Worm (Caenorhabditis elegans) whole organism, L3 larva: ENCODE measurements around the gene fbxa-142.

Source experiments
- R02D3.7 ChIP-seq: fragments of 150-350 bp; optimal IDR thresholded peaks from 2 replicates; lab custom pipeline; 2014; ENCODE audit warnings: missing biosample characterization, missing genetic modification characterization
- aly-2 ChIP-seq: fragments of 150-350 bp; optimal IDR thresholded peaks from 2 replicates; lab custom pipeline; 2014; ENCODE audit warnings: missing biosample characterization, missing genetic modification characterization
- ama-1 ChIP-seq: fragments of 150-350 bp; optimal IDR thresholded peaks from 2 replicates; lab custom pipeline; 2018
- ceh-16 ChIP-seq: sonication (generic microtip); optimal IDR thresholded peaks from 2 replicates; lab custom pipeline; 2017; ENCODE audit warnings: missing biosample characterization, missing genetic modification characterization
- ceh-28 ChIP-seq: fragments of 150-350 bp; optimal IDR thresholded peaks from 2 replicates; lab custom pipeline; 2014; ENCODE audit warnings: missing biosample characterization, missing genetic modification reagents, missing genetic modification characterization
- ceh-9 ChIP-seq: sonication (generic microtip); optimal IDR thresholded peaks from 2 replicates; lab custom pipeline; 2018; ENCODE audit warnings: missing biosample characterization, missing genetic modification characterization
- daf-12 ChIP-seq: fragments of 150-350 bp; optimal IDR thresholded peaks from 2 replicates; lab custom pipeline; 2014; ENCODE audit warnings: missing biosample characterization, missing genetic modification reagents, missing genetic modification characterization
- egl-27 ChIP-seq: sonication (generic microtip); optimal IDR thresholded peaks from 4 replicates; lab custom pipeline; 2017; ENCODE audit warnings: missing biosample characterization, missing genetic modification reagents, missing genetic modification characterization
- egl-5 ChIP-seq: fragments of 150-350 bp; optimal IDR thresholded peaks from 2 replicates; lab custom pipeline; 2017; ENCODE audit warnings: missing biosample characterization, missing genetic modification reagents, missing genetic modification characterization, inconsistent platforms
- elt-1 ChIP-seq: fragments of 150-350 bp; optimal IDR thresholded peaks from 2 replicates; lab custom pipeline; 2014; ENCODE audit warnings: missing biosample characterization, missing genetic modification characterization
- elt-2 ChIP-seq: sonication (generic microtip); optimal IDR thresholded peaks from 2 replicates; lab custom pipeline; 2016; ENCODE audit warnings: missing genetic modification reagents, mild to moderate bottlenecking, missing genetic modification characterization, missing compliant biosample characterization
- eor-1 ChIP-seq, 2 experiments: fragments of 150-350 bp; optimal IDR thresholded peaks; 2 replicates each; lab custom pipeline; 2014 to 2018; ENCODE audit warnings: missing biosample characterization in 2 of 2, missing genetic modification characterization in 2 of 2
- fkh-2 ChIP-seq: fragments of 150-350 bp; optimal IDR thresholded peaks from 2 replicates; lab custom pipeline; 2014; ENCODE audit warnings: missing biosample characterization, missing genetic modification reagents, missing genetic modification characterization
- fos-1 ChIP-seq: fragments of 150-350 bp; optimal IDR thresholded peaks from 2 replicates; lab custom pipeline; 2014; ENCODE audit warnings: missing biosample characterization, missing genetic modification characterization
- hmg-11 ChIP-seq: sonication (generic microtip); optimal IDR thresholded peaks from 2 replicates; lab custom pipeline; 2016; ENCODE audit warnings: missing genetic modification characterization, missing compliant biosample characterization
- jun-1 ChIP-seq: fragments of 150-350 bp; optimal IDR thresholded peaks from 2 replicates; lab custom pipeline; 2014; ENCODE audit warnings: missing biosample characterization, missing genetic modification reagents, missing genetic modification characterization
- lin-39 ChIP-seq: fragments of 150-350 bp; optimal IDR thresholded peaks from 2 replicates; lab custom pipeline; 2018; ENCODE audit warnings: missing biosample characterization, missing genetic modification reagents, missing genetic modification characterization
- mml-1 ChIP-seq: fragments of 150-350 bp; sonication (generic microtip); optimal IDR thresholded peaks from 3 replicates; lab custom pipeline; 2014; ENCODE audit warnings: missing biosample characterization, missing genetic modification characterization
- nfya-1 ChIP-seq: sonication (generic microtip); optimal IDR thresholded peaks from 2 replicates; lab custom pipeline; 2017; ENCODE audit warnings: missing genetic modification characterization, mild to moderate bottlenecking, missing compliant biosample characterization, antibody characterized with exemption, moderate library complexity; ENCODE audit not compliant: insufficient read depth
- nhr-23 ChIP-seq: fragments of 150-350 bp; optimal IDR thresholded peaks from 2 replicates; lab custom pipeline; 2014; ENCODE audit warnings: missing biosample characterization, missing genetic modification reagents, missing genetic modification characterization
- nhr-237 ChIP-seq: fragments of 150-350 bp; optimal IDR thresholded peaks from 2 replicates; lab custom pipeline; 2014; ENCODE audit warnings: missing biosample characterization, missing genetic modification characterization
- nhr-25 ChIP-seq: sonication (generic microtip); optimal IDR thresholded peaks from 2 replicates; lab custom pipeline; 2017; ENCODE audit warnings: missing biosample characterization, missing genetic modification characterization
- nhr-28 ChIP-seq: fragments of 150-350 bp; optimal IDR thresholded peaks from 2 replicates; lab custom pipeline; 2014; ENCODE audit warnings: missing biosample characterization, missing genetic modification characterization
- nhr-76 ChIP-seq: fragments of 150-350 bp; sonication (generic microtip); optimal IDR thresholded peaks from 5 replicates; lab custom pipeline; 2014; ENCODE audit warnings: missing biosample characterization, missing genetic modification characterization
- pha-4 ChIP-seq: fragments of 150-350 bp; optimal IDR thresholded peaks from 2 replicates; lab custom pipeline; 2014; ENCODE audit warnings: missing biosample characterization, missing genetic modification reagents, missing genetic modification characterization
- pqm-1 ChIP-seq: fragments of 150-350 bp; optimal IDR thresholded peaks from 2 replicates; lab custom pipeline; 2017; ENCODE audit warnings: missing biosample characterization, missing genetic modification characterization, inconsistent platforms
- sea-2 ChIP-seq: fragments of 150-350 bp; sonication (generic microtip); optimal IDR thresholded peaks from 4 replicates; lab custom pipeline; 2014; ENCODE audit warnings: missing biosample characterization, missing genetic modification reagents, missing genetic modification characterization
- tbx-2 ChIP-seq: sonication (generic microtip); optimal IDR thresholded peaks from 2 replicates; lab custom pipeline; 2016; ENCODE audit warnings: mild to moderate bottlenecking, missing genetic modification characterization, missing compliant biosample characterization
- unc-39 ChIP-seq: sonication (generic microtip); optimal IDR thresholded peaks from 4 replicates; lab custom pipeline; 2017; ENCODE audit warnings: missing biosample characterization, missing genetic modification characterization
- unc-62 ChIP-seq: fragments of 150-350 bp; sonication (generic microtip); optimal IDR thresholded peaks from 4 replicates; lab custom pipeline; 2014; ENCODE audit warnings: missing biosample characterization, missing genetic modification reagents, missing genetic modification characterization
- ztf-11 ChIP-seq: fragments of 150-350 bp; optimal IDR thresholded peaks from 2 replicates; lab custom pipeline; 2014; ENCODE audit warnings: missing biosample characterization, missing genetic modification characterization
- ztf-4 ChIP-seq: fragments of 150-350 bp; optimal IDR thresholded peaks from 2 replicates; lab custom pipeline; 2014; ENCODE audit warnings: missing biosample characterization, missing genetic modification characterization

The fbxa-142 gene

DNA sequence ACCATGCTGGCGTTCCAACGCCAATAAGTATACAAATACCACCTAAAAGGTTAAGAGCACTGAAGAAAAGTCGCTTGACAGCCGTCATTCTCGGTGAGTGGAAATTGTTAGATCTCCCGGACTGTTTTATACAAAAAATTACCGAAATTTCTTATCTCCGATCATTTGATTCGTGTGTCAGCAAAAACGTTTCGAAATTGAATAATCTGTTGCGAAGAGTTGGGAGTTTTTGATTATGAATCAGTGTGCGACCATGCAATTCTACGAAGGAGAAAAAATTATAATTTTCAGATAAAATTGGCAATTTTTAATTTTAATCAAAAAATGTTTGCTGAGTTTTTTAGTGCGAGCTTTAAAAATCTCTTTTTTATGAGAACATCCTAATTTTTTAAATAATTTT is 8.4 kb upstream of the fbxa-142 start, which contains the start of gene clc-11:
Gene clc-11, minus strand, starts transcription at position 101 of the 400 bp plus-strand sequence.
- TF ChIP-seq ceh-9 (tag; lab: Kevin White, UChicago) (no peak), ztf-4 (tag; lab: Kevin White, UChicago) (no peak)

DNA sequence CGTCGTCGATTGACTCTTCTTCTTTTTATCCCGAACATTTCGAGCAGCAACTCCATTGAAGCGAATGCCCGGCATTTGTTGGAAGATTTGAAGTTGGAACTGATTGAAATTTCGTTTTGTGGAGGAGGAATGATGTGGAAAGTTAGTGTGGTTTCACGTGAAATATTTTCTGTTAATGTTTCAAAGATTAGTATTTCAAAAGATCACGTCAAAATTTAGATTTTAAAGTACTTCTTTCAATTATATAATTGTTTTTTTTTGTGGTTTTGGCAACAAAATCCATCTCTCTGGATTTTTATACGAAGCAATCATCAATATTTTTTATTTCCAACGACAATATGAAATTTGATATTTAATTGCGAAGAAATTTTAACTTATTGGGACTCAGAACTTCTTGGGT is 5.9 kb upstream of the fbxa-142 start, which contains the start of gene F44G3.7:
Gene F44G3.7, minus strand, starts transcription at position 101 of the 400 bp plus-strand sequence.
- TF ChIP-seq daf-12 (tag; lab: Kevin White, UChicago), result no peak
- TF ChIP-seq tbx-2 (tag; lab: Kevin White, UChicago), result no peak
- no peak for TF ChIP-seq egl-5
- no peak for TF ChIP-seq ama-1 (lab: Kevin White, UChicago)
- TF ChIP-seq eor-1 (tag; optimal IDR thresholded peaks at IDR 0.05; lab: Kevin White, UChicago), result no peak
- no peak for TF ChIP-seq ceh-16
- TF ChIP-seq pha-4 (tag; lab: Kevin White, UChicago), result no peak

DNA sequence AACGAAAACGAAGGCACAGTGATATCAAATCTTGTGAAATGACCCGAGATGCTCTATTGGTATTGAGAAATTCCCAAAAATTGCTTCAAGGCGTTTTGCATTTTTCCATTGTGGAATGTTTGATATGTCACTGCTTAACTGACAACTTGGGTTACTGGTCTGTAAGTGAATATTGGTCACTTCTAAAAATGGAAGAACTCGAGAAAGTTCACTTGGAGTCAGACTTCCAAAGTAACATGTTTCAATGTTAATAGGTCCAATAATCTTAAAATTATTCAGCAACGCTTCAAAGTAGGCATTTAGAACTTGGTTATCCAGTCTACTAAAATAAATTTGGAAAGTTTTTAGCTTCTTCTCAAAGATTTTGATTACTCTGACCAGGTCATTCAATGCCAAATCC is 1.6 kb upstream of the fbxa-142 start, which contains the start of gene fbxa-144:
Gene fbxa-144, minus strand, starts transcription at position 101 of the 400 bp plus-strand sequence.
- TF ChIP-seq jun-1 (tag; lab: Kevin White, UChicago), result no peak
- no peak for TF ChIP-seq nhr-237
- no peak for TF ChIP-seq ceh-16
- no peak for TF ChIP-seq pqm-1 (tag; lab: Kevin White, UChicago)
- TF ChIP-seq nhr-28 (tag; lab: Kevin White, UChicago), result no peak
- no peak for TF ChIP-seq ama-1 (lab: Kevin White, UChicago)
- no peak for TF ChIP-seq sea-2 (GFP tag; lab: Kevin White, UChicago)
- TF ChIP-seq unc-62 (GFP tag; lab: Kevin White, UChicago), result no peak
- no peak for TF ChIP-seq unc-39

DNA sequence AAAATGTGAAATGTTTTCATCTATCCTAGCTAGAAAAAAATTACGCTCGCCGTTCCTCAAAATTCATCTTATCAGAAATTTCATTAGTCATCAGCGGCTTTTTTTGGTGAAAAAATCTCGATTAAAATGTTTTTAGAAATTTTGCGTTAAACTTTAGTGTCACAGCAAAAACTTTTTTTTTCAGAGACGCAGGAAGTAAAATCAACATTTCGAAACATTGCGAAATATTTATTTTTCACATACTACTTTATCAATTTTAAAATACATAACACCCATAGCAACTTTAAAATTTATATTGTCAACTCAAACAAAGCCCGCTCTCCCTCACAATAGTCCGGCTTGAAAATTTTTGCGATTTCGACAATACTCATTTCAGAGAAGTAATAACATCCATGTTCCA is 1.1 kb upstream of the fbxa-142 start:
- TF ChIP-seq fos-1 (tag; lab: Kevin White, UChicago) (no peak), ceh-28 (tag; lab: Kevin White, UChicago) (no peak), ceh-16 (no peak), mml-1 (tag; lab: Kevin White, UChicago) (no peak), egl-27 (tag; lab: Kevin White, UChicago) (no peak), nhr-23 (tag; lab: Kevin White, UChicago) (no peak), pha-4 (tag; lab: Kevin White, UChicago) (no peak), ama-1 (lab: Kevin White, UChicago) (no peak), fkh-2 (no peak)

DNA sequence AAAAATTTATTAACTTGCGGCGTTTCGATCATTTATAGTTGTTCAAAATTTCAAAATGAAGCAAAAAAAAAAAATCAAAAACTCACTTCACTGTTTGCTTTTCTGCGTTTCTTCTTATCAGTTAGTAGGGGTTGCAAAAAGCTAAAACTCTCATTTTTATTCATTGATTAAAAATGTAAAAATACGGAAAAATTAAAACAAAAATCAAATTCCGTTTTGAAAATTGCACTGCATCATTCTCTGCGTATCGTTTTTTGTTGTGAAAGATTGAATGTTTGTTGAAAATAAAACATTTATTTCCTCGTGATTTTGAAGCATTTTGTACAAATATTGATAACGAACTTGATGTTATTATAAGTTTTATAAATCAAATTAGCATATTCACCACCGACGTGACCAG is 2.0 kb downstream of the fbxa-142 start:
- TF ChIP-seq pqm-1 (tag; lab: Kevin White, UChicago) (peak; percentile 74), nfya-1 (tag; lab: Kevin White, UChicago) (no peak), pha-4 (tag; lab: Kevin White, UChicago) (peak; percentile 49), R02D3.7 (no peak), elt-2 (peak; percentile 63), fos-1 (tag; lab: Kevin White, UChicago) (no peak), eor-1 (tag; optimal IDR thresholded peaks at IDR 0.05; lab: Kevin White, UChicago) (no peak)
- TF ChIP-seq, all 47 proteins: peak for 3

DNA sequence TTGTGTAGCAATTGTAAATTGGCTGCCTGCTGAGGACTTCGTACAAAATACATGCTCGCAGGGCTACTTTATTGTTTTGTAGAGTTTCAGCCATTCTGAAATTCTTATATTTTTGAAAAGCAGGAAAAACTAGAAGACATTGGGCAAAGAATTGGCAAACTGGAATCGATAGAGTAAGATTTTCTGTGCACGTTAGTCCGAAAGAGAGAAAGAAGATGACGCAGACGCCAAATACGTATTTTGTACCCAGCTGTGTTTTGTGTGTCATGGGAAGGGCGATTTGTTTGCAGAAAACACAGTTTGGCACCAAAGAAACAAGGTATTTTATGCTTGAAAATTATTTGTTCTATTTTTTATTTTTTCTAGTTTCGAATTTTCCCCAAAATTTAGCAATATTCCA is 3.7 kb downstream of the fbxa-142 start, which contains the start of gene fbxa-143:
Gene fbxa-143, minus strand, starts transcription at position 101 of the 400 bp plus-strand sequence.
- TF ChIP-seq pha-4 (tag; lab: Kevin White, UChicago), result no peak
- TF ChIP-seq fkh-2, result no peak
- no peak for TF ChIP-seq daf-12 (tag; lab: Kevin White, UChicago)
- TF ChIP-seq nhr-76, result no peak
- TF ChIP-seq nhr-25, result no peak
- no peak for TF ChIP-seq nhr-23 (tag; lab: Kevin White, UChicago)
- no peak for TF ChIP-seq sea-2 (GFP tag; lab: Kevin White, UChicago)
- TF ChIP-seq ceh-16, result no peak

DNA sequence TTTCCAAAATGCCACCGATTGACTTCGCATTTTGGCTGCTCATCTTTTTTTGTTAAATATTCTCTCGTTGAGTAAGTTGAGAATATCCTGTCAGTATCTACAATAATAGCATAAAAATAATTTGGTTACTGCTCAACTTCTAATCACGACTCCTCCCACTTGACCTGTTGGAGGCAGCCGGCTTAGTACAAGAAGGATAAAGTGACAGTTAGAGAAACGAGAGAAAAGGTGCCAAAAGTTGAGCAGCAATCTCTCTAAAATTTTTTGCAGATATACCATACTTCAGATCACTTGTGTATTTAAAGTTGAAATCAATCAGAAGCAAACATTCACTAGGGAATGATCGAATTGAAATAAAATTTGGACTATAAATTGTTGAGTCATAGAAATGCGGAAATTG is 6.4 kb downstream of the fbxa-142 start, which contains the start of gene nhr-111:
Gene nhr-111, minus strand, starts transcription at position 101 of the 400 bp plus-strand sequence.
- no peak for TF ChIP-seq fkh-2
- TF ChIP-seq aly-2 (tag; lab: Kevin White, UChicago), result no peak
- TF ChIP-seq lin-39 (tag; lab: Kevin White, UChicago), result no peak
- TF ChIP-seq hmg-11, result no peak
- no peak for TF ChIP-seq elt-1
- no peak for TF ChIP-seq ztf-11 (tag; lab: Kevin White, UChicago)
- TF ChIP-seq egl-27 (tag; lab: Kevin White, UChicago), result no peak
- TF ChIP-seq pqm-1 (tag; lab: Kevin White, UChicago), result no peak
- TF ChIP-seq unc-39, result no peak
- no peak for TF ChIP-seq nhr-28 (tag; lab: Kevin White, UChicago)
